Worm (Caenorhabditis elegans) whole organism, L1 larva: ENCODE data around the gene mutd-1.

Experiments used
- C16A3.4 ChIP-seq: fragments of 150-350 bp; optimal IDR thresholded peaks from 2 replicates; lab custom pipeline; 2014; ENCODE audit warnings: missing biosample characterization, missing genetic modification characterization
- F16B12.6 ChIP-seq: fragments of 150-350 bp; optimal IDR thresholded peaks from 2 replicates; lab custom pipeline; 2014; ENCODE audit warnings: missing biosample characterization, missing genetic modification characterization
- Y116A8C.19 ChIP-seq: sonication (generic microtip); optimal IDR thresholded peaks from 2 replicates; lab custom pipeline; 2016; ENCODE audit warnings: missing compliant biosample characterization, missing genetic modification characterization, borderline replicate concordance
- ama-1 ChIP-seq: fragments of 150-350 bp; optimal IDR thresholded peaks from 2 replicates; lab custom pipeline; 2014
- ceh-63 ChIP-seq: fragments of 200-800 bp; sonication (Bioruptor generic); optimal IDR thresholded peaks from 2 replicates; lab custom pipeline; 2018; ENCODE audit warnings: mild to moderate bottlenecking, missing genetic modification characterization, missing compliant biosample characterization
- ceh-8 ChIP-seq: fragments of 200-800 bp; sonication (Bioruptor generic); optimal IDR thresholded peaks from 2 replicates; lab custom pipeline; 2018; ENCODE audit warnings: mild to moderate bottlenecking, missing genetic modification characterization, moderate library complexity, missing compliant biosample characterization
- ceh-82 ChIP-seq, 3 experiments: fragments of 150-350 bp in 1 of 3; sonication (generic microtip) in 2 of 3; optimal IDR thresholded peaks; 2 replicates each; lab custom pipeline; 2014 to 2017; ENCODE audit warnings: missing biosample characterization in 3 of 3, missing genetic modification characterization in 3 of 3
- ceh-88 ChIP-seq: fragments of 200-800 bp; sonication (Bioruptor generic); IDR thresholded peaks from 2 replicates; pipeline ENCODE4 v1.3.6; 2022; ENCODE audit warnings: missing genetic modification characterization, missing compliant biosample characterization
- ceh-90 ChIP-seq: sonication (generic microtip); optimal IDR thresholded peaks from 2 replicates; lab custom pipeline; 2016; ENCODE audit warnings: missing genetic modification characterization, missing compliant biosample characterization
- ces-1 ChIP-seq: fragments of 150-350 bp; optimal IDR thresholded peaks from 2 replicates; lab custom pipeline; 2014; ENCODE audit warnings: missing biosample characterization, missing genetic modification reagents, missing genetic modification characterization
- dpl-1 ChIP-seq, 3 experiments: fragments of 150-350 bp in 2 of 3; sonication (generic microtip) in 1 of 3; optimal IDR thresholded peaks; 2 replicates each; lab custom pipeline; 2014 to 2017; ENCODE audit warnings: missing biosample characterization in 3 of 3, missing genetic modification characterization in 3 of 3, missing genetic modification reagents in 3 of 3
- dsc-1 ChIP-seq: sonication (generic microtip); optimal IDR thresholded peaks from 2 replicates; lab custom pipeline; 2016; ENCODE audit warnings: mild to moderate bottlenecking, missing genetic modification characterization, missing compliant biosample characterization
- efl-1 ChIP-seq, 4 experiments: fragments of 150-350 bp; optimal IDR thresholded peaks in 3 of 4; peaks in 1 of 4; 1 replicate in 1 of 4; 2 replicates in 3 of 4; lab custom pipeline; 2014; ENCODE audit warnings: missing biosample characterization in 2 of 4, missing genetic modification characterization in 2 of 4, missing genetic modification reagents in 2 of 4
- elt-2 ChIP-seq: sonication (generic microtip); optimal IDR thresholded peaks from 2 replicates; lab custom pipeline; 2016; ENCODE audit warnings: missing genetic modification characterization, mild to moderate bottlenecking, inconsistent platforms, missing compliant biosample characterization, missing genetic modification reagents
- ets-5 ChIP-seq: fragments of 200-800 bp; sonication (Bioruptor generic); IDR thresholded peaks from 2 replicates; pipeline ENCODE4 v1.3.6; 2022; ENCODE audit warnings: missing genetic modification characterization, missing compliant biosample characterization
- fkh-10 ChIP-seq: sonication (generic microtip); optimal IDR thresholded peaks from 2 replicates; lab custom pipeline; 2017; ENCODE audit warnings: missing biosample characterization, missing genetic modification reagents, missing genetic modification characterization
- grh-1 ChIP-seq: fragments of 200-800 bp; sonication (Bioruptor generic); IDR thresholded peaks from 2 replicates; pipeline ENCODE4 v1.3.6; 2022; ENCODE audit warnings: missing genetic modification reagents, missing genetic modification characterization, missing compliant biosample characterization
- hlh-17 ChIP-seq: fragments of 200-800 bp; sonication (Bioruptor generic); optimal IDR thresholded peaks from 2 replicates; lab custom pipeline; 2018; ENCODE audit warnings: missing genetic modification characterization, mild to moderate bottlenecking, missing compliant biosample characterization, moderate library complexity, borderline replicate concordance
- hlh-4 ChIP-seq: sonication (generic microtip); optimal IDR thresholded peaks from 2 replicates; lab custom pipeline; 2016; ENCODE audit warnings: mild to moderate bottlenecking, missing genetic modification characterization, missing compliant biosample characterization
- hpl-2 ChIP-seq: fragments of 150-350 bp; optimal IDR thresholded peaks from 2 replicates; lab custom pipeline; 2014; ENCODE audit warnings: missing biosample characterization, missing genetic modification reagents, missing genetic modification characterization
- irx-1 ChIP-seq: sonication (generic microtip); optimal IDR thresholded peaks from 2 replicates; lab custom pipeline; 2016; ENCODE audit warnings: missing genetic modification characterization, missing compliant biosample characterization
- isw-1 ChIP-seq: fragments of 200-800 bp; sonication (Bioruptor generic); IDR thresholded peaks from 2 replicates; pipeline ENCODE4 v1.3.6; 2022; ENCODE audit warnings: missing genetic modification characterization, missing compliant biosample characterization
- lin-13 ChIP-seq: fragments of 150-350 bp; optimal IDR thresholded peaks from 2 replicates; lab custom pipeline; 2014; ENCODE audit warnings: missing biosample characterization, missing genetic modification reagents, missing genetic modification characterization
- lin-14 ChIP-seq: fragments of 200-800 bp; sonication (Bioruptor generic); optimal IDR thresholded peaks from 2 replicates; lab custom pipeline; 2018; ENCODE audit warnings: mild to moderate bottlenecking, missing genetic modification characterization, moderate library complexity, missing compliant biosample characterization
- lin-15B ChIP-seq: fragments of 150-350 bp; sonication (generic microtip); optimal IDR thresholded peaks from 3 replicates; lab custom pipeline; 2014; ENCODE audit warnings: missing biosample characterization, missing genetic modification characterization
- lir-3 ChIP-seq: sonication (generic microtip); optimal IDR thresholded peaks from 2 replicates; lab custom pipeline; 2016; ENCODE audit warnings: mild to moderate bottlenecking, missing genetic modification characterization, moderate library complexity, missing compliant biosample characterization; ENCODE audit not compliant: poor library complexity
- lsy-2 ChIP-seq, 2 experiments: fragments of 150-350 bp; optimal IDR thresholded peaks; 2 replicates each; lab custom pipeline; 2014; ENCODE audit warnings: missing biosample characterization in 2 of 2, missing genetic modification characterization in 2 of 2
- mab-9 ChIP-seq: fragments of 200-800 bp; sonication (Bioruptor generic); IDR thresholded peaks from 2 replicates; pipeline ENCODE4 v1.3.6; 2022; ENCODE audit warnings: missing genetic modification reagents, missing genetic modification characterization, missing compliant biosample characterization
- mdl-1 ChIP-seq, 2 experiments: fragments of 150-350 bp; optimal IDR thresholded peaks; 2 replicates each; lab custom pipeline; 2014 to 2017; ENCODE audit warnings: missing biosample characterization in 2 of 2, missing genetic modification characterization in 2 of 2, inconsistent platforms in 1 of 2
- mep-1 ChIP-seq: fragments of 150-350 bp; optimal IDR thresholded peaks from 2 replicates; lab custom pipeline; 2014; ENCODE audit warnings: missing biosample characterization, missing genetic modification characterization
- nhr-12 ChIP-seq: sonication (generic microtip); optimal IDR thresholded peaks from 2 replicates; lab custom pipeline; 2017; ENCODE audit warnings: missing biosample characterization, missing genetic modification characterization
- nhr-20 ChIP-seq: sonication (generic microtip); optimal IDR thresholded peaks from 2 replicates; lab custom pipeline; 2016; ENCODE audit warnings: mild to moderate bottlenecking, missing genetic modification characterization, missing compliant biosample characterization
- nhr-237 ChIP-seq: fragments of 150-350 bp; optimal IDR thresholded peaks from 2 replicates; lab custom pipeline; 2014; ENCODE audit warnings: missing biosample characterization, missing genetic modification characterization
- nhr-47 ChIP-seq: sonication (generic microtip); optimal IDR thresholded peaks from 2 replicates; lab custom pipeline; 2016; ENCODE audit warnings: mild to moderate bottlenecking, missing genetic modification characterization, moderate library complexity, missing compliant biosample characterization
- nhr-76 ChIP-seq: sonication (generic microtip); optimal IDR thresholded peaks from 2 replicates; lab custom pipeline; 2017; ENCODE audit warnings: missing biosample characterization, missing genetic modification characterization
- nhr-77 ChIP-seq: fragments of 150-350 bp; optimal IDR thresholded peaks from 2 replicates; lab custom pipeline; 2014; ENCODE audit warnings: missing biosample characterization, missing genetic modification characterization
- nhr-85 ChIP-seq: sonication (generic microtip); peaks from one replicate; lab custom pipeline; 2016; ENCODE audit warnings: missing genetic modification characterization, inconsistent platforms, missing compliant biosample characterization
- pag-3 ChIP-seq: sonication (generic microtip); optimal IDR thresholded peaks from 2 replicates; lab custom pipeline; 2017; ENCODE audit warnings: missing genetic modification characterization, mild to moderate bottlenecking, missing compliant biosample characterization, antibody characterized with exemption, borderline replicate concordance; ENCODE audit not compliant: insufficient read depth
- pax-3 ChIP-seq: fragments of 200-800 bp; sonication (Bioruptor generic); optimal IDR thresholded peaks from 2 replicates; lab custom pipeline; 2018; ENCODE audit warnings: mild to moderate bottlenecking, missing genetic modification characterization, moderate library complexity, missing compliant biosample characterization
- pqm-1 ChIP-seq: sonication (generic microtip); optimal IDR thresholded peaks from 3 replicates; lab custom pipeline; 2017; ENCODE audit warnings: missing biosample characterization, missing genetic modification characterization
- snpc-4 ChIP-seq: fragments of 150-350 bp; optimal IDR thresholded peaks from 2 replicates; lab custom pipeline; 2014; ENCODE audit warnings: missing biosample characterization, missing genetic modification characterization
- snu-23 ChIP-seq: sonication (generic microtip); optimal IDR thresholded peaks from 2 replicates; lab custom pipeline; 2016; ENCODE audit warnings: missing genetic modification characterization, missing compliant biosample characterization
- sox-4 ChIP-seq: sonication (generic microtip); optimal IDR thresholded peaks from 2 replicates; lab custom pipeline; 2016; ENCODE audit warnings: missing genetic modification characterization, missing compliant biosample characterization
- tbx-2 ChIP-seq: sonication (generic microtip); optimal IDR thresholded peaks from 2 replicates; lab custom pipeline; 2016; ENCODE audit warnings: missing genetic modification characterization, missing compliant biosample characterization
- tlp-1 ChIP-seq: fragments of 150-350 bp; optimal IDR thresholded peaks from 2 replicates; lab custom pipeline; 2014; ENCODE audit warnings: missing biosample characterization, missing genetic modification characterization
- unc-130 ChIP-seq: fragments of 150-350 bp; optimal IDR thresholded peaks from 2 replicates; lab custom pipeline; 2017; ENCODE audit warnings: missing biosample characterization, missing genetic modification characterization, inconsistent platforms
- unc-62 ChIP-seq: fragments of 150-350 bp; optimal IDR thresholded peaks from 2 replicates; lab custom pipeline; 2014; ENCODE audit warnings: missing biosample characterization, missing genetic modification reagents, missing genetic modification characterization
- unc-86 ChIP-seq: sonication (generic microtip); optimal IDR thresholded peaks from 2 replicates; lab custom pipeline; 2016; ENCODE audit warnings: missing genetic modification characterization, missing compliant biosample characterization
- vab-15 ChIP-seq: sonication (generic microtip); optimal IDR thresholded peaks from 2 replicates; lab custom pipeline; 2017; ENCODE audit warnings: missing genotype, mild to moderate bottlenecking, missing genetic modification characterization, missing compliant biosample characterization
- xbp-1 ChIP-seq: sonication (generic microtip); optimal IDR thresholded peaks from 2 replicates; lab custom pipeline; 2016; ENCODE audit warnings: missing genetic modification characterization, missing compliant biosample characterization
- zip-4 ChIP-seq: fragments of 200-800 bp; sonication (Bioruptor generic); optimal IDR thresholded peaks from 2 replicates; lab custom pipeline; 2018; ENCODE audit warnings: mild to moderate bottlenecking, missing genetic modification characterization, moderate library complexity, missing compliant biosample characterization
- ztf-11 ChIP-seq, 2 experiments: sonication (generic microtip); optimal IDR thresholded peaks; 2 replicates each; lab custom pipeline; 2016 to 2017; ENCODE audit warnings: missing genetic modification characterization in 2 of 2, missing biosample characterization in 1 of 2, missing compliant biosample characterization in 1 of 2
- ztf-4 ChIP-seq: fragments of 150-350 bp; optimal IDR thresholded peaks from 2 replicates; lab custom pipeline; 2014; ENCODE audit warnings: missing biosample characterization, missing genetic modification characterization

Gene mutd-1

DNA sequence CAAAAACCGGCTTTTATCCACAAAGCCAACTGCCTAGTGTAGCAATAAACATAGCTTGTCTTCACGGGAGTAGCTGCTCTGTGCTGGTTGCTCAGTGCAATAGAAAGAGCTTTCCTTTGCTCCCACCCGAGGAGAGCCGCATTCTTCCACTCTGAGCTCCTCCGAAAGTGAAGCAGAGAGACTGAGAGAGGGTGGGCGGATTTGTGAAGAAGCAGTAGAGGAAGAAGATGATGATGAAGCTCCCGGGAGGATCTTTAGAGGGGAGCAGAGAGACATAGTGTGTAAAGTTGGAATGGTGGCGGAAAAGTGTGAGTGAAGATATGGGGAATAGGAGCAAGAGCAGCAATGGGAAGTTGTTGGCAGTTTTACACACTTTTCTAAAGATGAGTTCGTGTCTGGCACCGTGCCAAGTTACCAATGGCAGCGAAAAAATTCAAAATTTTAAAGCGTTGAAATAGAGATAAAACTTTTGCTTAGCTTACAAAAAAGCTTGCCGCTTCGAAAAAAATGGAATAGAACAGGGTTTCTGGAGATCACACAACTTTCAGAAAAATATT, 35.3 kb downstream of the mutd-1 start, which contains the start of gene ZC477.4:
Gene ZC477.4 (minus strand): TSS at position 276 of the 557 bp plus-strand sequence.
- no peak for TF ChIP-seq fkh-10 (GFP tag; lab: Kevin White, UChicago)
- no peak for TF ChIP-seq lin-13 (GFP tag; lab: Kevin White, UChicago)
- TF ChIP-seq Y116A8C.19 (tag; lab: Kevin White, UChicago) = no peak
- TF ChIP-seq elt-2 (tag; lab: Kevin White, UChicago) = no peak
- no peak for TF ChIP-seq mdl-1 (tag; optimal IDR thresholded peaks at IDR 0.05; lab: Kevin White, UChicago)
- no peak for TF ChIP-seq F16B12.6 (tag; lab: Kevin White, UChicago)
- peak; percentile 25 for TF ChIP-seq unc-130 (tag; lab: Kevin White, UChicago)
- no peak for TF ChIP-seq nhr-47 (tag; lab: Kevin White, UChicago)
- TF ChIP-seq ztf-4 (tag; lab: Kevin White, UChicago) = no peak
- no peak for TF ChIP-seq isw-1 (GFP tag; lab: Robert Waterston, UW)
- no peak for TF ChIP-seq irx-1 (tag; lab: Kevin White, UChicago)
- TF ChIP-seq ztf-11 (tag; optimal IDR thresholded peaks at IDR 0.05; lab: Kevin White, UChicago) = no peak
- TF ChIP-seq ceh-82 (tag; optimal IDR thresholded peaks at IDR 0.05; lab: Kevin White, UChicago) = no peak
- peak; percentile 16 to 17 for TF ChIP-seq lsy-2 (tag; optimal IDR thresholded peaks at IDR 0.05; lab: Kevin White, UChicago)
- TF ChIP-seq lir-3 (tag; lab: Kevin White, UChicago) = no peak
- TF ChIP-seq grh-1 (GFP tag; lab: Robert Waterston, UW) = no peak
- no peak for TF ChIP-seq ceh-88
- TF ChIP-seq nhr-77 (tag; lab: Kevin White, UChicago) = peak; percentile 4
- no peak for TF ChIP-seq nhr-237
- no peak for TF ChIP-seq nhr-85 (tag; lab: Kevin White, UChicago)
- TF ChIP-seq hlh-4 = no peak
- TF ChIP-seq ceh-90 (tag; lab: Kevin White, UChicago) = no peak
- no peak for TF ChIP-seq pqm-1 (tag; lab: Kevin White, UChicago)
- no peak for TF ChIP-seq hlh-17 (GFP tag; lab: Kevin White, UChicago)
- TF ChIP-seq xbp-1 (tag; lab: Kevin White, UChicago) = no peak
- TF ChIP-seq C16A3.4 = no peak
- TF ChIP-seq ceh-63 = no peak
- TF ChIP-seq unc-62 (GFP tag; lab: Kevin White, UChicago) = no peak
- TF ChIP-seq unc-86 (tag; lab: Kevin White, UChicago) = no peak
- TF ChIP-seq lin-15B = no peak
- no peak for TF ChIP-seq zip-4
- TF ChIP-seq pax-3 (tag; lab: Kevin White, UChicago) = no peak
- TF ChIP-seq snpc-4 (tag; lab: Kevin White, UChicago) = no peak
- TF ChIP-seq nhr-20 (tag; lab: Kevin White, UChicago) = peak; percentile 32
- peak; percentile 74 for TF ChIP-seq lin-14
- TF ChIP-seq hpl-2 (GFP tag; lab: Kevin White, UChicago) = no peak
- TF ChIP-seq ama-1 (lab: Kevin White, UChicago) = no peak
- TF ChIP-seq sox-4 = no peak
- TF ChIP-seq ces-1 (GFP tag; lab: Kevin White, UChicago) = no peak
- TF ChIP-seq vab-15 = no peak
- peak; percentile 90 for TF ChIP-seq pag-3 (tag; lab: Kevin White, UChicago)
- peak; percentile 59 for TF ChIP-seq dsc-1 (tag; lab: Kevin White, UChicago)
- peak; percentile 37 for TF ChIP-seq snu-23 (GFP tag; lab: Kevin White, UChicago)
- TF ChIP-seq nhr-76 = no peak
- TF ChIP-seq efl-1 (optimal IDR thresholded peaks at IDR 0.05; lab: Kevin White, UChicago) = no peak
- TF ChIP-seq efl-1 (GFP tag; optimal IDR thresholded peaks at IDR 0.05 in 1 of 2; lab: Kevin White, UChicago) = no peak
- no peak for TF ChIP-seq mep-1 (tag; lab: Kevin White, UChicago)
- no peak for TF ChIP-seq nhr-12 (tag; lab: Kevin White, UChicago)
- TF ChIP-seq ets-5 (GFP tag; lab: Robert Waterston, UW) = no peak
- TF ChIP-seq tlp-1 = no peak
- TF ChIP-seq mab-9 (GFP tag; lab: Robert Waterston, UW) = no peak
- no peak for TF ChIP-seq ceh-8
- peak in 1 of 3 experiments; percentile 7 for TF ChIP-seq dpl-1 (GFP tag; optimal IDR thresholded peaks at IDR 0.05; lab: Kevin White, UChicago)
- TF ChIP-seq tbx-2 (tag; lab: Kevin White, UChicago) = no peak
